Fruit fly (Drosophila melanogaster) whole organism, embryonic: Measurements from ENCODE around the gene Actn.
A peak's percentile ranks its signal among the peaks of the same experiment; 100 is the strongest.

Experiments
- Abd-B ChIP-seq: fragments of 200-800 bp; sonication (Bioruptor generic); optimal IDR thresholded peaks from 2 replicates; lab custom pipeline; 2018; ENCODE audit warnings: missing biosample characterization, mild to moderate bottlenecking, missing genetic modification characterization, moderate library complexity
- Adf1 ChIP-seq: fragments of 200-800 bp; sonication (Bioruptor generic); IDR thresholded peaks from 2 replicates; pipeline ENCODE4 v1.3.6; 2022; ENCODE audit warnings: missing biosample characterization, missing genetic modification characterization
- B-H2 ChIP-seq: fragments of 200-800 bp; sonication (Bioruptor generic); optimal IDR thresholded peaks from 2 replicates; lab custom pipeline; 2018; ENCODE audit warnings: missing biosample characterization, mild to moderate bottlenecking, missing genetic modification characterization
- CG10209 ChIP-seq: fragments of 200-800 bp; sonication (Bioruptor generic); optimal IDR thresholded peaks from 3 replicates; lab custom pipeline; 2017; ENCODE audit warnings: missing biosample characterization, mild to moderate bottlenecking, missing genetic modification characterization, missing genetic modification reagents
- CG10366 ChIP-seq: fragments of 200-800 bp; sonication (Bioruptor generic); IDR thresholded peaks from 2 replicates; pipeline ENCODE4 v1.3.6; 2022; ENCODE audit warnings: missing biosample characterization, missing genetic modification characterization
- CG10959 ChIP-seq: fragments of 200-800 bp; sonication (Bioruptor generic); IDR thresholded peaks from 2 replicates; pipeline ENCODE4 v1.3.6; 2022; ENCODE audit warnings: missing biosample characterization, missing genetic modification characterization
- CG11723 ChIP-seq: fragments of 200-800 bp; sonication (Bioruptor generic); optimal IDR thresholded peaks from 2 replicates; lab custom pipeline; 2017; ENCODE audit warnings: missing biosample characterization, mild to moderate bottlenecking, missing genetic modification characterization
- CG12104 ChIP-seq: fragments of 200-800 bp; sonication (Bioruptor generic); optimal IDR thresholded peaks from 3 replicates; lab custom pipeline; 2016; ENCODE audit warnings: missing biosample characterization, missing genetic modification characterization
- CG13287 ChIP-seq: fragments of 200-800 bp; sonication (Bioruptor generic); IDR thresholded peaks from 2 replicates; pipeline ENCODE4 v1.3.6; 2022; ENCODE audit warnings: missing biosample characterization, missing genetic modification characterization; ENCODE audit not compliant: partially characterized antibody
- CG13894 ChIP-seq: fragments of 200-800 bp; sonication (Bioruptor generic); optimal IDR thresholded peaks from 3 replicates; lab custom pipeline; 2018; ENCODE audit warnings: missing biosample characterization, mild to moderate bottlenecking, missing genetic modification characterization, moderate library complexity
- CG14667 ChIP-seq: fragments of 200-800 bp; sonication (Bioruptor generic); IDR thresholded peaks from 2 replicates; pipeline ENCODE4 v1.3.6; 2022; ENCODE audit warnings: missing biosample characterization, missing genetic modification characterization
- CG16815 ChIP-seq: fragments of 200-800 bp; sonication (Bioruptor generic); optimal IDR thresholded peaks from 3 replicates; lab custom pipeline; 2017; ENCODE audit warnings: missing biosample characterization, mild to moderate bottlenecking, missing genetic modification characterization
- CG1832 ChIP-seq: fragments of 200-800 bp; sonication (Bioruptor generic); optimal IDR thresholded peaks from 2 replicates; lab custom pipeline; 2017; ENCODE audit warnings: missing biosample characterization, mild to moderate bottlenecking, missing genetic modification characterization, inconsistent platforms
- CG18476 ChIP-seq: fragments of 200-800 bp; sonication (Bioruptor generic); optimal IDR thresholded peaks from 2 replicates; lab custom pipeline; 2016; ENCODE audit warnings: missing biosample characterization, mild to moderate bottlenecking, missing genetic modification characterization
- CG2120 ChIP-seq: fragments of 200-800 bp; sonication (Bioruptor generic); optimal IDR thresholded peaks from 3 replicates; lab custom pipeline; 2016; ENCODE audit warnings: missing biosample characterization, missing genetic modification characterization
- CG34224 ChIP-seq: fragments of 200-800 bp; sonication (Bioruptor generic); IDR thresholded peaks from 3 replicates; pipeline ENCODE4 v1.3.6; 2022; ENCODE audit warnings: missing biosample characterization, missing genetic modification characterization; ENCODE audit not compliant: partially characterized antibody
- CG4328 ChIP-seq: fragments of 200-800 bp; sonication (Bioruptor generic); optimal IDR thresholded peaks from 3 replicates; lab custom pipeline; 2017; ENCODE audit warnings: missing biosample characterization, missing genetic modification reagents, missing genetic modification characterization
- CG7271 ChIP-seq: fragments of 200-800 bp; sonication (Bioruptor generic); optimal IDR thresholded peaks from 2 replicates; lab custom pipeline; 2018; ENCODE audit warnings: missing biosample characterization, mild to moderate bottlenecking, missing genetic modification characterization, moderate library complexity
- CG7839 ChIP-seq: fragments of 200-800 bp; sonication (Bioruptor generic); optimal IDR thresholded peaks from 3 replicates; lab custom pipeline; 2018; ENCODE audit warnings: missing biosample characterization, mild to moderate bottlenecking, missing genetic modification characterization, moderate library complexity
- CG8924 ChIP-seq: fragments of 200-800 bp; optimal IDR thresholded peaks from 3 replicates; lab custom pipeline; 2019; ENCODE audit warnings: missing biosample characterization, mild to moderate bottlenecking, missing genetic modification characterization, moderate library complexity
- CG9609 ChIP-seq: fragments of 200-800 bp; sonication (Bioruptor generic); optimal IDR thresholded peaks from 3 replicates; lab custom pipeline; 2016; ENCODE audit warnings: missing biosample characterization, missing genetic modification characterization
- CTCF ChIP-seq: fragments of 200-800 bp; sonication (Bioruptor generic); optimal IDR thresholded peaks from 2 replicates; lab custom pipeline; 2017; ENCODE audit warnings: missing biosample characterization, mild to moderate bottlenecking, missing genetic modification characterization, moderate library complexity
- Chrac-16 ChIP-seq: fragments of 200-800 bp; sonication (Bioruptor generic); optimal IDR thresholded peaks from 3 replicates; lab custom pipeline; 2016; ENCODE audit warnings: missing biosample characterization, missing genetic modification characterization
- D19B ChIP-seq: fragments of 200-800 bp; sonication (Bioruptor generic); optimal IDR thresholded peaks from 2 replicates; lab custom pipeline; 2017; ENCODE audit warnings: missing biosample characterization, mild to moderate bottlenecking, missing genetic modification characterization
- Dbx ChIP-seq: fragments of 200-800 bp; sonication (Bioruptor generic); IDR thresholded peaks from 3 replicates; pipeline ENCODE4 v1.3.6; 2022; ENCODE audit warnings: missing biosample characterization, missing genetic modification characterization
- Dll ChIP-seq: fragments of 200-800 bp; sonication (Bioruptor generic); IDR thresholded peaks from 4 replicates; pipeline ENCODE4 v1.3.6; 2022; ENCODE audit warnings: missing biosample characterization, missing genetic modification characterization; ENCODE audit not compliant: partially characterized antibody
- ERR ChIP-seq: fragments of 200-800 bp; sonication (Bioruptor generic); optimal IDR thresholded peaks from 2 replicates; lab custom pipeline; 2016; ENCODE audit warnings: missing biosample characterization, missing genetic modification characterization
- Elba2 ChIP-seq: fragments of 200-800 bp; sonication (Bioruptor generic); optimal IDR thresholded peaks from 3 replicates; lab custom pipeline; 2016; ENCODE audit warnings: missing biosample characterization, missing genetic modification characterization
- H2.0 ChIP-seq: fragments of 200-800 bp; sonication (Bioruptor generic); IDR thresholded peaks from 2 replicates; pipeline ENCODE4 v1.3.6; 2022; ENCODE audit warnings: missing biosample characterization, missing genetic modification characterization
- Lim3 ChIP-seq: fragments of 200-800 bp; sonication (Bioruptor generic); IDR thresholded peaks from 2 replicates; pipeline ENCODE4 v1.3.6; 2022; ENCODE audit warnings: missing biosample characterization, missing genetic modification characterization
- Mrtf ChIP-seq: fragments of 200-800 bp; sonication (Bioruptor generic); IDR thresholded peaks from 3 replicates; pipeline ENCODE4 v1.3.6; 2022; ENCODE audit warnings: missing biosample characterization, missing genetic modification characterization
- NFAT ChIP-seq: fragments of 200-800 bp; sonication (Bioruptor generic); IDR thresholded peaks from 2 replicates; pipeline ENCODE4 v1.3.6; 2022; ENCODE audit warnings: missing biosample characterization, missing genetic modification characterization
- Ravus ChIP-seq: fragments of 200-800 bp; sonication (Bioruptor generic); IDR thresholded peaks from 2 replicates; pipeline ENCODE4 v1.3.6; 2022; ENCODE audit warnings: missing biosample characterization, missing genetic modification characterization
- Stat92E ChIP-seq, 3 experiments: fragments of >200 bp in 2 of 3; fragments of 200-800 bp in 1 of 3; sonication (Bioruptor generic) in 1 of 3; optimal IDR thresholded peaks; 2 replicates each; lab custom pipeline; 2017 to 2019; ENCODE audit warnings: missing biosample characterization in 3 of 3, missing genetic modification characterization in 3 of 3, mild to moderate bottlenecking in 1 of 3, moderate library complexity in 1 of 3
- Usf ChIP-seq: fragments of 200-800 bp; sonication (Bioruptor generic); optimal IDR thresholded peaks from 2 replicates; lab custom pipeline; 2017; ENCODE audit warnings: missing genotype, missing biosample characterization, missing genetic modification characterization
- abd-A ChIP-seq: fragments of 200-800 bp; sonication (Bioruptor generic); optimal IDR thresholded peaks from 3 replicates; lab custom pipeline; 2019; ENCODE audit warnings: missing biosample characterization, mild to moderate bottlenecking, missing genetic modification characterization, moderate library complexity
- ara ChIP-seq: fragments of 200-800 bp; sonication (Bioruptor generic); IDR thresholded peaks from 2 replicates; pipeline ENCODE4 v1.3.6; 2022; ENCODE audit warnings: missing biosample characterization, missing genetic modification characterization
- cas ChIP-seq: fragments of 200-800 bp; sonication (Bioruptor generic); IDR thresholded peaks from 2 replicates; pipeline ENCODE4 v1.3.6; 2022; ENCODE audit warnings: missing biosample characterization, missing genetic modification characterization
- caup ChIP-seq: fragments of 200-800 bp; sonication (Bioruptor generic); optimal IDR thresholded peaks from 3 replicates; lab custom pipeline; 2017; ENCODE audit warnings: missing biosample characterization, mild to moderate bottlenecking, missing genetic modification characterization, moderate library complexity; ENCODE audit not compliant: severe bottlenecking
- crol ChIP-seq: fragments of 200-800 bp; sonication (Bioruptor generic); IDR thresholded peaks from 2 replicates; pipeline ENCODE4 v1.3.6; 2022; ENCODE audit warnings: missing biosample characterization, missing genetic modification characterization
- ems ChIP-seq: fragments of 200-800 bp; sonication (Bioruptor generic); optimal IDR thresholded peaks from 3 replicates; lab custom pipeline; 2016; ENCODE audit warnings: missing biosample characterization, missing genetic modification characterization
- gfzf ChIP-seq: fragments of 200-800 bp; sonication (Bioruptor generic); optimal IDR thresholded peaks from 2 replicates; lab custom pipeline; 2016; ENCODE audit warnings: missing biosample characterization, mild to moderate bottlenecking, missing genetic modification characterization, moderate library complexity
- ken ChIP-seq: fragments of 200-800 bp; sonication (Bioruptor generic); IDR thresholded peaks from 3 replicates; pipeline ENCODE4 v1.3.6; 2022; ENCODE audit warnings: missing biosample characterization, missing genetic modification characterization
- luna ChIP-seq: fragments of 200-800 bp; sonication (Bioruptor generic); optimal IDR thresholded peaks from 2 replicates; lab custom pipeline; 2016; ENCODE audit warnings: missing biosample characterization, missing genetic modification characterization
- mirr ChIP-seq: fragments of 200-800 bp; sonication (Bioruptor generic); optimal IDR thresholded peaks from 3 replicates; lab custom pipeline; 2018; ENCODE audit warnings: missing biosample characterization, mild to moderate bottlenecking, missing genetic modification characterization
- nom ChIP-seq: fragments of 200-800 bp; sonication (Bioruptor generic); optimal IDR thresholded peaks from 2 replicates; lab custom pipeline; 2017; ENCODE audit warnings: missing biosample characterization, missing genetic modification characterization, mild to moderate bottlenecking, moderate library complexity, missing genetic modification reagents
- pan ChIP-seq, 4 experiments: fragments of >200 bp in 3 of 4; fragments of 200-800 bp in 1 of 4; sonication (Bioruptor generic) in 1 of 4; optimal IDR thresholded peaks in 3 of 4; IDR thresholded peaks in 1 of 4; 2 replicates each; pipeline versions ENCODE4 v1.3.6 to Lab custom; 2017 to 2022; ENCODE audit warnings: missing biosample characterization in 2 of 4, missing genetic modification characterization in 2 of 4, mixed read lengths in 1 of 4
- peb ChIP-seq: fragments of 200-800 bp; sonication (Bioruptor generic); IDR thresholded peaks from 2 replicates; pipeline ENCODE4 v1.3.6; 2022; ENCODE audit warnings: missing biosample characterization, missing genetic modification characterization
- pnt ChIP-seq: fragments of 200-800 bp; sonication (Bioruptor generic); optimal IDR thresholded peaks from 3 replicates; lab custom pipeline; 2016; ENCODE audit warnings: missing biosample characterization, missing genetic modification characterization
- wdn ChIP-seq: fragments of 200-800 bp; sonication (Bioruptor generic); IDR thresholded peaks from 2 replicates; pipeline ENCODE4 v1.3.6; 2022; ENCODE audit warnings: missing biosample characterization, missing genetic modification characterization
- zfh1 ChIP-seq: fragments of 200-800 bp; sonication (Bioruptor generic); IDR thresholded peaks from 3 replicates; pipeline ENCODE4 v1.3.6; 2022; ENCODE audit warnings: missing biosample characterization, missing genetic modification characterization

The Actn gene

DNA sequence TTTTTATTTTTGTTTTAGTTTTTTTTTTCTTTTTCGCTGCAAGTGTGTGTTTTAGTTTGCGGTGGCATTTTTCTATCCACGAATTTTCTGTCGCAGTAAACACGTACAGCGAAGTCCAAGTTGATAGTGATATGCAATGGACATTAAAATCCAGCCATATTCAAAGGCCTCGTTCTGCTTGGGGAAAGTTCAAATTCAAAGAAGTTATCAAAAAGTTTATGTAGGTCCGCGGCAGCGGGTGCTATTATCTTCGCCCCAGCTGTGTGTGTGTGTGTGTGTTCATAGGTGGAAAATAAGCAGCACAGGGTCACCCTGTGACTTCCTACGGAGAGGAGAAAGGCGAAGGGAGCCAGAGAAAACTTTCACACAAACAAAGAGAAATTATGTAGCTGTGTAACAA is 45.4 kb upstream of the Actn start (continued):
- no peak for TF ChIP-seq Dll (GFP tag; lab: Robert Waterston, UW)
- TF ChIP-seq cas (GFP tag; lab: Robert Waterston, UW), result no peak
- TF ChIP-seq H2.0 (GFP tag; lab: Robert Waterston, UW), result peak; percentile 76
- TF ChIP-seq Adf1 (GFP tag; lab: Robert Waterston, UW), result no peak
- no peak for TF ChIP-seq D19B (GFP tag; lab: Kevin White, UChicago)
- no peak for TF ChIP-seq Ravus
- no peak for TF ChIP-seq peb (GFP tag; lab: Robert Waterston, UW)
- no peak for TF ChIP-seq abd-A (tag; lab: Kevin White, UChicago)
- peak; percentile 17; the same call in 1 of the 2 replicates for TF ChIP-seq ara (GFP tag; lab: Robert Waterston, UW)
- no peak for TF ChIP-seq ERR (GFP tag; lab: Kevin White, UChicago)
- TF ChIP-seq ken (GFP tag; lab: Robert Waterston, UW), result peak; percentile 82
- peak; percentile 51 for TF ChIP-seq CG11723 (GFP tag; lab: Kevin White, UChicago)
- TF ChIP-seq Usf (GFP tag; lab: Kevin White, UChicago), result no peak
- no peak for TF ChIP-seq Elba2 (GFP tag; lab: Kevin White, UChicago)
- TF ChIP-seq Mrtf (GFP tag; lab: Robert Waterston, UW), result peak; percentile 44; the same call in 2 of the 3 replicates
- TF ChIP-seq CG10209 (GFP tag; lab: Kevin White, UChicago), result peak; percentile 40
- no peak; the same call in 1 of the 2 replicates for TF ChIP-seq NFAT
- TF ChIP-seq CG10959 (GFP tag; lab: Robert Waterston, UW), result no peak
- no peak for TF ChIP-seq B-H2 (GFP tag; lab: Kevin White, UChicago)
- no peak for TF ChIP-seq CG1832 (GFP tag; lab: Kevin White, UChicago)
- TF ChIP-seq CG2120 (GFP tag; lab: Kevin White, UChicago), result peak; percentile 42
- TF ChIP-seq pan (optimal IDR thresholded peaks at IDR 0.05; lab: Kevin White, UChicago), result no peak
- TF ChIP-seq pan (GFP tag; optimal IDR thresholded peaks at IDR 0.05 in 1 of 2, IDR thresholded peaks at IDR 0.05 in 1 of 2), result peak in 1 of 2 experiments; percentile 71
- peak; percentile 69 for TF ChIP-seq CG7839
- TF ChIP-seq luna (GFP tag; lab: Kevin White, UChicago), result no peak
- TF ChIP-seq pnt (GFP tag; lab: Kevin White, UChicago), result no peak
- TF ChIP-seq crol (GFP tag; lab: Robert Waterston, UW), result no peak
- peak; percentile 25 for TF ChIP-seq ems (GFP tag; lab: Kevin White, UChicago)
- no peak for TF ChIP-seq CG4328
- TF ChIP-seq CG18476 (GFP tag; lab: Kevin White, UChicago), result no peak
- no peak for TF ChIP-seq CG7271
- peak; percentile 51 for TF ChIP-seq CG14667 (GFP tag; lab: Robert Waterston, UW)
- no peak for TF ChIP-seq mirr (GFP tag; lab: Kevin White, UChicago)
- TF ChIP-seq CG34224 (GFP tag; lab: Robert Waterston, UW), result no peak
- peak; percentile 34 for TF ChIP-seq CG9609 (GFP tag; lab: Kevin White, UChicago)
- TF ChIP-seq Chrac-16 (GFP tag; lab: Kevin White, UChicago), result peak; percentile 4
- TF ChIP-seq wdn (GFP tag; lab: Robert Waterston, UW), result peak; percentile 53
- peak; percentile 31 for TF ChIP-seq Abd-B (GFP tag; lab: Kevin White, UChicago)
- peak; percentile 57 for TF ChIP-seq CG8924
- TF ChIP-seq CTCF (GFP tag; lab: Kevin White, UChicago), result no peak
- no peak for TF ChIP-seq Stat92E (GFP tag; optimal IDR thresholded peaks at IDR 0.05; lab: Kevin White, UChicago)
- TF ChIP-seq nom, result no peak
- TF ChIP-seq CG10366 (GFP tag; lab: Robert Waterston, UW), result peak; percentile 78
- TF ChIP-seq CG13287 (GFP tag; lab: Robert Waterston, UW), result no peak
- TF ChIP-seq CG12104, result no peak
- no peak for TF ChIP-seq CG13894 (tag; lab: Kevin White, UChicago)
- TF ChIP-seq Dbx (GFP tag; lab: Robert Waterston, UW), result no peak
- TF ChIP-seq Lim3 (GFP tag; lab: Robert Waterston, UW), result no peak
- TF ChIP-seq CG16815 (GFP tag; lab: Kevin White, UChicago), result peak; percentile 52
- no peak for TF ChIP-seq caup
- peak; percentile 69; the same call in 2 of the 3 replicates for TF ChIP-seq zfh1 (GFP tag; lab: Robert Waterston, UW)
- TF ChIP-seq gfzf, result no peak
